Fruit fly (Drosophila melanogaster) whole organism, embryonic: ENCODE data around the gene HP1e.

ENCODE experiments used
- Bgb ChIP-seq: fragments of 200-800 bp; sonication (Bioruptor generic); IDR thresholded peaks from 2 replicates; pipeline ENCODE4 v1.3.6; 2022; ENCODE audit warnings: missing biosample characterization, missing genetic modification characterization; ENCODE audit not compliant: partially characterized antibody
- CG10543 ChIP-seq: fragments of 200-800 bp; sonication (Bioruptor generic); optimal IDR thresholded peaks from 3 replicates; lab custom pipeline; 2017; ENCODE audit warnings: missing biosample characterization, mild to moderate bottlenecking, missing genetic modification characterization, moderate library complexity
- CG11398 ChIP-seq: fragments of 200-800 bp; sonication (Bioruptor generic); optimal IDR thresholded peaks from 2 replicates; lab custom pipeline; 2016; ENCODE audit warnings: missing biosample characterization, missing genetic modification characterization
- CG11456 ChIP-seq: fragments of 200-800 bp; sonication (Bioruptor generic); IDR thresholded peaks from 3 replicates; pipeline ENCODE4 v1.3.6; 2022; ENCODE audit warnings: missing biosample characterization, missing genetic modification characterization
- CG11723 ChIP-seq: fragments of 200-800 bp; sonication (Bioruptor generic); optimal IDR thresholded peaks from 2 replicates; lab custom pipeline; 2017; ENCODE audit warnings: missing biosample characterization, mild to moderate bottlenecking, missing genetic modification characterization
- CG12104 ChIP-seq: fragments of 200-800 bp; sonication (Bioruptor generic); optimal IDR thresholded peaks from 3 replicates; lab custom pipeline; 2016; ENCODE audit warnings: missing biosample characterization, missing genetic modification characterization
- CG12219 ChIP-seq: fragments of 200-800 bp; sonication (Bioruptor generic); optimal IDR thresholded peaks from 3 replicates; lab custom pipeline; 2018; ENCODE audit warnings: missing biosample characterization, mild to moderate bottlenecking, missing genetic modification characterization
- CG16863 ChIP-seq: fragments of 200-800 bp; sonication (Bioruptor generic); optimal IDR thresholded peaks from 3 replicates; lab custom pipeline; 2016; ENCODE audit warnings: missing biosample characterization, missing genetic modification characterization
- CG1792 ChIP-seq: fragments of 200-800 bp; sonication (Bioruptor generic); optimal IDR thresholded peaks from 2 replicates; lab custom pipeline; 2016; ENCODE audit warnings: missing biosample characterization, missing genetic modification characterization
- CG18262 ChIP-seq: fragments of 200-800 bp; optimal IDR thresholded peaks from 3 replicates; lab custom pipeline; 2019; ENCODE audit warnings: missing biosample characterization, mild to moderate bottlenecking, missing genetic modification characterization, moderate library complexity
- CG3163 ChIP-seq: fragments of 200-800 bp; sonication (Bioruptor generic); optimal IDR thresholded peaks from 3 replicates; lab custom pipeline; 2016; ENCODE audit warnings: missing biosample characterization, missing genetic modification characterization
- CG4282 ChIP-seq: fragments of 200-800 bp; sonication (Bioruptor generic); optimal IDR thresholded peaks from 2 replicates; lab custom pipeline; 2016; ENCODE audit warnings: missing biosample characterization, missing genetic modification characterization
- CG4424 ChIP-seq: fragments of 200-800 bp; sonication (Bioruptor generic); optimal IDR thresholded peaks from 3 replicates; lab custom pipeline; 2016; ENCODE audit warnings: missing biosample characterization, missing genetic modification characterization
- CG4854 ChIP-seq: fragments of 200-800 bp; sonication (Bioruptor generic); optimal IDR thresholded peaks from 2 replicates; lab custom pipeline; 2016; ENCODE audit warnings: missing biosample characterization, missing genetic modification characterization, inconsistent platforms
- CG5180 ChIP-seq: fragments of 200-800 bp; sonication (Bioruptor generic); optimal IDR thresholded peaks from 3 replicates; lab custom pipeline; 2017; ENCODE audit warnings: missing biosample characterization, missing genetic modification characterization, mild to moderate bottlenecking, moderate library complexity, missing genetic modification reagents
- CG6765 ChIP-seq: fragments of 200-800 bp; sonication (Bioruptor generic); optimal IDR thresholded peaks from 3 replicates; lab custom pipeline; 2017; ENCODE audit warnings: missing biosample characterization, mild to moderate bottlenecking, missing genetic modification characterization
- CG7372 ChIP-seq: fragments of 200-800 bp; sonication (Bioruptor generic); IDR thresholded peaks from 2 replicates; pipeline ENCODE4 v1.3.6; 2022; ENCODE audit warnings: missing biosample characterization, missing genetic modification characterization
- CG8281 ChIP-seq: fragments of 200-800 bp; sonication (Bioruptor generic); optimal IDR thresholded peaks from 2 replicates; lab custom pipeline; 2018; ENCODE audit warnings: missing biosample characterization, mild to moderate bottlenecking, missing genetic modification characterization, moderate library complexity
- CG8944 ChIP-seq: fragments of 200-800 bp; sonication (Bioruptor generic); optimal IDR thresholded peaks from 3 replicates; lab custom pipeline; 2016; ENCODE audit warnings: missing biosample characterization, missing genetic modification characterization
- CG9437 ChIP-seq: fragments of 200-800 bp; sonication (Bioruptor generic); optimal IDR thresholded peaks from 2 replicates; lab custom pipeline; 2018; ENCODE audit warnings: missing biosample characterization, mild to moderate bottlenecking, missing genetic modification characterization
- Chrac-16 ChIP-seq: fragments of 200-800 bp; sonication (Bioruptor generic); optimal IDR thresholded peaks from 3 replicates; lab custom pipeline; 2016; ENCODE audit warnings: missing biosample characterization, missing genetic modification characterization
- Dfd ChIP-seq, 2 experiments: fragments of >200 bp; optimal IDR thresholded peaks; 2 replicates each; lab custom pipeline; 2017; ENCODE audit warnings: missing biosample characterization in 2 of 2, missing genetic modification characterization in 2 of 2
- Dip2 ChIP-seq: fragments of 200-800 bp; sonication (Bioruptor generic); IDR thresholded peaks from 2 replicates; pipeline ENCODE4 v1.3.6; 2022; ENCODE audit warnings: missing biosample characterization, missing genetic modification characterization
- HLH4C ChIP-seq: fragments of 200-800 bp; sonication (Bioruptor generic); IDR thresholded peaks from 3 replicates; pipeline ENCODE4 v1.3.6; 2022; ENCODE audit warnings: missing biosample characterization, missing genetic modification characterization; ENCODE audit not compliant: partially characterized antibody
- HmgZ ChIP-seq: fragments of 200-800 bp; sonication (Bioruptor generic); optimal IDR thresholded peaks from 2 replicates; lab custom pipeline; 2018; ENCODE audit warnings: missing biosample characterization, mild to moderate bottlenecking, missing genetic modification characterization
- Hmx ChIP-seq: fragments of 200-800 bp; sonication (Bioruptor generic); optimal IDR thresholded peaks from 2 replicates; lab custom pipeline; 2016; ENCODE audit warnings: missing biosample characterization, missing genetic modification characterization
- Hr51 ChIP-seq, 2 experiments: fragments of 200-800 bp; sonication (Bioruptor generic); optimal IDR thresholded peaks; 2 replicates in 1 of 2; 3 replicates in 1 of 2; lab custom pipeline; 2016 to 2018; ENCODE audit warnings: missing biosample characterization in 2 of 2, missing genetic modification characterization in 2 of 2, mild to moderate bottlenecking in 1 of 2, moderate library complexity in 1 of 2
- Lim3 ChIP-seq: fragments of 200-800 bp; sonication (Bioruptor generic); IDR thresholded peaks from 2 replicates; pipeline ENCODE4 v1.3.6; 2022; ENCODE audit warnings: missing biosample characterization, missing genetic modification characterization
- Max ChIP-seq: fragments of 200-800 bp; sonication (Bioruptor generic); optimal IDR thresholded peaks from 2 replicates; lab custom pipeline; 2016; ENCODE audit warnings: missing biosample characterization, mild to moderate bottlenecking, missing genetic modification characterization
- Meics ChIP-seq: fragments of 200-800 bp; sonication (Bioruptor generic); optimal IDR thresholded peaks from 2 replicates; lab custom pipeline; 2017; ENCODE audit warnings: missing biosample characterization, mild to moderate bottlenecking, missing genetic modification characterization
- Trl ChIP-seq, 3 experiments: fragments of >200 bp in 2 of 3; fragments of 200-800 bp in 1 of 3; sonication (Bioruptor generic) in 1 of 3; optimal IDR thresholded peaks; 2 replicates in 1 of 3; 3 replicates in 2 of 3; lab custom pipeline; 2016 to 2017; ENCODE audit warnings: missing biosample characterization in 1 of 3, missing genetic modification characterization in 1 of 3
- Usf ChIP-seq: fragments of 200-800 bp; sonication (Bioruptor generic); optimal IDR thresholded peaks from 2 replicates; lab custom pipeline; 2017; ENCODE audit warnings: missing genotype, missing biosample characterization, missing genetic modification characterization
- Xrp1 ChIP-seq: fragments of 200-800 bp; sonication (Bioruptor generic); IDR thresholded peaks from 2 replicates; pipeline ENCODE4 v1.3.6; 2022; ENCODE audit warnings: missing biosample characterization, missing genetic modification characterization
- az2 ChIP-seq: fragments of 200-800 bp; sonication (Bioruptor generic); optimal IDR thresholded peaks from 3 replicates; lab custom pipeline; 2016; ENCODE audit warnings: missing biosample characterization, missing genetic modification characterization
- ci ChIP-seq: fragments of 200-800 bp; sonication (Bioruptor generic); IDR thresholded peaks from 3 replicates; pipeline ENCODE4 v1.3.6; 2022; ENCODE audit warnings: missing biosample characterization, missing genetic modification characterization
- croc ChIP-seq: fragments of 200-800 bp; sonication (Bioruptor generic); conservative IDR thresholded peaks from 3 replicates; pipeline ENCODE4 v1.3.6; 2022; ENCODE audit warnings: missing biosample characterization, missing genetic modification characterization
- dysf ChIP-seq: fragments of 200-800 bp; sonication (Bioruptor generic); IDR thresholded peaks from 3 replicates; pipeline ENCODE4 v1.3.6; 2022; ENCODE audit warnings: missing biosample characterization, missing genetic modification characterization
- exex ChIP-seq: fragments of 200-800 bp; sonication (Bioruptor generic); optimal IDR thresholded peaks from 4 replicates; lab custom pipeline; 2018; ENCODE audit warnings: missing biosample characterization, mild to moderate bottlenecking, missing genetic modification characterization, moderate library complexity
- ftz-f1 ChIP-seq: fragments of 200-800 bp; sonication (Bioruptor generic); optimal IDR thresholded peaks from 2 replicates; lab custom pipeline; 2016; ENCODE audit warnings: missing biosample characterization, missing genetic modification characterization
- gcm ChIP-seq: fragments of 200-800 bp; sonication (Bioruptor generic); optimal IDR thresholded peaks from 2 replicates; lab custom pipeline; 2019; ENCODE audit warnings: missing biosample characterization, mild to moderate bottlenecking, missing genetic modification characterization, moderate library complexity
- gsb ChIP-seq: fragments of 200-800 bp; sonication (Bioruptor generic); IDR thresholded peaks from 2 replicates; pipeline ENCODE4 v1.3.6; 2022; ENCODE audit warnings: missing biosample characterization, missing genetic modification characterization
- jumu ChIP-seq: fragments of 200-800 bp; sonication (Bioruptor generic); optimal IDR thresholded peaks from 3 replicates; lab custom pipeline; 2016; ENCODE audit warnings: missing biosample characterization, missing genetic modification characterization
- mld ChIP-seq: fragments of 200-800 bp; sonication (Bioruptor generic); IDR thresholded peaks from 3 replicates; pipeline ENCODE4 v1.3.6; 2022; ENCODE audit warnings: missing biosample characterization, missing genetic modification characterization; ENCODE audit not compliant: partially characterized antibody
- nmo ChIP-seq: fragments of 200-800 bp; sonication (Bioruptor generic); optimal IDR thresholded peaks from 2 replicates; lab custom pipeline; 2018; ENCODE audit warnings: missing biosample characterization, mild to moderate bottlenecking, missing genetic modification characterization, moderate library complexity
- p53 ChIP-seq: fragments of 200-800 bp; sonication (Bioruptor generic); optimal IDR thresholded peaks from 2 replicates; lab custom pipeline; 2016; ENCODE audit warnings: missing biosample characterization, missing genetic modification characterization
- pho ChIP-seq: fragments of 200-800 bp; sonication (Bioruptor generic); optimal IDR thresholded peaks from 2 replicates; lab custom pipeline; 2016; ENCODE audit warnings: missing biosample characterization, missing genetic modification characterization
- sr ChIP-seq: fragments of 200-800 bp; sonication (Bioruptor generic); IDR thresholded peaks from 3 replicates; pipeline ENCODE4 v1.3.6; 2022; ENCODE audit warnings: missing biosample characterization, missing genetic modification characterization
- ssp ChIP-seq: fragments of 200-800 bp; sonication (Bioruptor generic); IDR thresholded peaks from 2 replicates; pipeline ENCODE4 v1.3.6; 2022; ENCODE audit warnings: missing biosample characterization, missing genetic modification characterization
- stwl ChIP-seq: fragments of 200-800 bp; sonication (Bioruptor generic); optimal IDR thresholded peaks from 3 replicates; lab custom pipeline; 2018; ENCODE audit warnings: missing biosample characterization, mild to moderate bottlenecking, missing genetic modification characterization, moderate library complexity
- sug ChIP-seq: fragments of 200-800 bp; optimal IDR thresholded peaks from 2 replicates; lab custom pipeline; 2019; ENCODE audit warnings: missing biosample characterization, mild to moderate bottlenecking, missing genetic modification characterization, moderate library complexity
- tup ChIP-seq: fragments of 200-800 bp; sonication (Bioruptor generic); optimal IDR thresholded peaks from 2 replicates; lab custom pipeline; 2016; ENCODE audit warnings: missing biosample characterization, mild to moderate bottlenecking, missing genetic modification characterization, moderate library complexity

Gene HP1e

dm6 chr3R:9353276-9353652, 31.7 kb downstream of the HP1e start (continued):
- TF ChIP-seq HLH4C, result no peak
- TF ChIP-seq sug (tag; lab: Kevin White, UChicago), result no peak
- TF ChIP-seq Chrac-16, result peak; percentile 77
- TF ChIP-seq CG3163 (GFP tag; lab: Kevin White, UChicago), result no peak
- peak; percentile 36 for TF ChIP-seq CG6765
- no peak for TF ChIP-seq Dfd (GFP tag; optimal IDR thresholded peaks at IDR 0.05; lab: Kevin White, UChicago)
- no peak for TF ChIP-seq CG1792 (GFP tag; lab: Kevin White, UChicago)
- TF ChIP-seq CG7372, result no peak
- peak; percentile 65 for TF ChIP-seq croc
- TF ChIP-seq Usf (GFP tag; lab: Kevin White, UChicago), result peak; percentile 46
- TF ChIP-seq CG12219 (GFP tag; lab: Kevin White, UChicago), result peak; percentile 54
- TF ChIP-seq CG11723, result peak; percentile 61
- no peak for TF ChIP-seq CG4282 (GFP tag; lab: Kevin White, UChicago)
- TF ChIP-seq ci (GFP tag; lab: Robert Waterston, UW), result no peak
- TF ChIP-seq Dip2, result no peak
- peak; percentile 78 for TF ChIP-seq Max (GFP tag; lab: Kevin White, UChicago)
- TF ChIP-seq gcm (GFP tag; lab: Kevin White, UChicago), result peak; percentile 89
- TF ChIP-seq Trl (optimal IDR thresholded peaks at IDR 0.05; lab: Kevin White, UChicago), result peak in 1 of 2 experiments; percentile 12
- TF ChIP-seq Trl (GFP tag; optimal IDR thresholded peaks at IDR 0.05; lab: Kevin White, UChicago), result no peak
- TF ChIP-seq dysf (GFP tag; lab: Robert Waterston, UW), result no peak
- no peak for TF ChIP-seq Bgb
- TF ChIP-seq mld (GFP tag; lab: Robert Waterston, UW), result no peak
- no peak for TF ChIP-seq CG11398 (GFP tag; lab: Kevin White, UChicago)
- peak; percentile 95 for TF ChIP-seq CG18262 (tag; lab: Kevin White, UChicago)
- peak; percentile 51 for TF ChIP-seq exex (tag; lab: Kevin White, UChicago)
- peak; percentile 37 for TF ChIP-seq pho (GFP tag; lab: Kevin White, UChicago)
- TF ChIP-seq CG16863 (GFP tag; lab: Kevin White, UChicago), result peak; percentile 53
- TF ChIP-seq nmo (GFP tag; lab: Kevin White, UChicago), result peak; percentile 93
- TF ChIP-seq Meics (GFP tag; lab: Kevin White, UChicago), result peak; percentile 87
- TF ChIP-seq CG4424 (GFP tag; lab: Kevin White, UChicago), result peak; percentile 92
- peak; percentile 87 for TF ChIP-seq az2 (GFP tag; lab: Kevin White, UChicago)
- TF ChIP-seq CG5180 (GFP tag; lab: Kevin White, UChicago), result peak; percentile 64
- no peak for TF ChIP-seq p53 (GFP tag; lab: Kevin White, UChicago)
- no peak for TF ChIP-seq Lim3 (GFP tag; lab: Robert Waterston, UW)
- TF ChIP-seq stwl (tag; lab: Kevin White, UChicago), result no peak
- no peak for TF ChIP-seq ssp (GFP tag; lab: Robert Waterston, UW)
- peak; percentile 87 for TF ChIP-seq CG12104 (GFP tag; lab: Kevin White, UChicago)
- no peak for TF ChIP-seq ftz-f1 (GFP tag; lab: Kevin White, UChicago)
- TF ChIP-seq CG4854, result peak; percentile 50
- no peak for TF ChIP-seq Hmx (GFP tag; lab: Kevin White, UChicago)
- TF ChIP-seq CG8281 (tag; lab: Kevin White, UChicago), result peak; percentile 63
- TF ChIP-seq Hr51 (GFP tag; optimal IDR thresholded peaks at IDR 0.05; lab: Kevin White, UChicago), result peak; percentile 42 to 95
- TF ChIP-seq CG11456 (GFP tag; lab: Robert Waterston, UW), result no peak
- no peak for TF ChIP-seq sr (GFP tag; lab: Robert Waterston, UW)
- TF ChIP-seq gsb (GFP tag; lab: Robert Waterston, UW), result no peak
- TF ChIP-seq jumu (GFP tag; lab: Kevin White, UChicago), result peak; percentile 17
- no peak for TF ChIP-seq Xrp1
- no peak for TF ChIP-seq CG8944
- peak; percentile 87 for TF ChIP-seq CG9437
- peak; percentile 43 for TF ChIP-seq tup (GFP tag; lab: Kevin White, UChicago)
- TF ChIP-seq HmgZ, result peak; percentile 27
- TF ChIP-seq CG10543 (GFP tag; lab: Kevin White, UChicago), result peak; percentile 49
